Fruit fly (Drosophila melanogaster) whole organism, prepupa: ENCODE measurements around the gene DIP-eta.

ENCODE experiments used
- Blimp-1 ChIP-seq: fragments of 200-800 bp; sonication (Bioruptor generic); optimal IDR thresholded peaks from 3 replicates; lab custom pipeline; 2017; ENCODE audit warnings: missing biosample characterization, missing genetic modification characterization, mild to moderate bottlenecking, moderate library complexity, missing genetic modification reagents
- CG10631 ChIP-seq: fragments of 200-800 bp; sonication (Bioruptor generic); optimal IDR thresholded peaks from 2 replicates; lab custom pipeline; 2016; ENCODE audit warnings: missing biosample characterization, missing genetic modification characterization
- CG10669 ChIP-seq: fragments of 200-800 bp; sonication (Bioruptor generic); optimal IDR thresholded peaks from 3 replicates; lab custom pipeline; 2018; ENCODE audit warnings: missing biosample characterization, mild to moderate bottlenecking, missing genetic modification characterization, moderate library complexity
- CG11902 ChIP-seq: fragments of 200-800 bp; sonication (Bioruptor generic); optimal IDR thresholded peaks from 3 replicates; lab custom pipeline; 2016; ENCODE audit warnings: missing biosample characterization, missing genetic modification characterization
- CG15336 ChIP-seq: fragments of 200-800 bp; sonication (Bioruptor generic); IDR thresholded peaks from 2 replicates; pipeline ENCODE4 v1.3.6; 2022; ENCODE audit warnings: missing biosample characterization, missing genetic modification characterization
- CG1621 ChIP-seq: fragments of 200-800 bp; sonication (Bioruptor generic); optimal IDR thresholded peaks from 3 replicates; lab custom pipeline; 2018; ENCODE audit warnings: missing biosample characterization, mild to moderate bottlenecking, missing genetic modification characterization
- CG16779 ChIP-seq: fragments of 200-800 bp; sonication (Bioruptor generic); optimal IDR thresholded peaks from 3 replicates; lab custom pipeline; 2017; ENCODE audit warnings: missing biosample characterization, mild to moderate bottlenecking, missing genetic modification characterization
- CG31627 ChIP-seq: fragments of 200-800 bp; sonication (Bioruptor generic); optimal IDR thresholded peaks from 3 replicates; lab custom pipeline; 2016; ENCODE audit warnings: missing biosample characterization, missing genetic modification characterization
- CG32006 ChIP-seq: fragments of 200-800 bp; sonication (Bioruptor generic); optimal IDR thresholded peaks from 3 replicates; lab custom pipeline; 2017; ENCODE audit warnings: missing biosample characterization, mild to moderate bottlenecking, missing genetic modification characterization
- CG34406 ChIP-seq: fragments of 200-800 bp; sonication (Bioruptor generic); optimal IDR thresholded peaks from 3 replicates; lab custom pipeline; 2016; ENCODE audit warnings: missing biosample characterization, missing genetic modification characterization
- CG6163 ChIP-seq: fragments of 200-800 bp; sonication (Bioruptor generic); IDR thresholded peaks from 3 replicates; pipeline ENCODE4 v1.3.6; 2022; ENCODE audit warnings: missing biosample characterization, missing genetic modification characterization
- CG6854 ChIP-seq: fragments of 200-800 bp; sonication (Bioruptor generic); optimal IDR thresholded peaks from 2 replicates; lab custom pipeline; 2017; ENCODE audit warnings: missing biosample characterization, mild to moderate bottlenecking, missing genetic modification characterization
- CG7368 ChIP-seq: fragments of 200-800 bp; sonication (Bioruptor generic); optimal IDR thresholded peaks from 3 replicates; lab custom pipeline; 2016; ENCODE audit warnings: missing biosample characterization, missing genetic modification characterization
- CG8319 ChIP-seq: fragments of 200-800 bp; sonication (Bioruptor generic); optimal IDR thresholded peaks from 3 replicates; lab custom pipeline; 2016; ENCODE audit warnings: missing biosample characterization, missing genetic modification characterization
- CG8632 ChIP-seq: fragments of 200-800 bp; sonication (Bioruptor generic); optimal IDR thresholded peaks from 3 replicates; lab custom pipeline; 2016; ENCODE audit warnings: missing biosample characterization, missing genetic modification characterization
- CG9139 ChIP-seq: fragments of 200-800 bp; sonication (Bioruptor generic); optimal IDR thresholded peaks from 3 replicates; lab custom pipeline; 2017; ENCODE audit warnings: missing biosample characterization, mild to moderate bottlenecking, missing genetic modification characterization
- Eip75B ChIP-seq: fragments of 200-800 bp; sonication (Bioruptor generic); optimal IDR thresholded peaks from 3 replicates; lab custom pipeline; 2016; ENCODE audit warnings: missing biosample characterization, missing genetic modification characterization
- Eip78C ChIP-seq: fragments of 200-800 bp; sonication (Bioruptor generic); peaks from one replicate; lab custom pipeline; 2016; ENCODE audit warnings: missing biosample characterization, missing genetic modification characterization
- Eip93F ChIP-seq: fragments of 200-800 bp; sonication (Bioruptor generic); optimal IDR thresholded peaks from 2 replicates; lab custom pipeline; 2016; ENCODE audit warnings: missing biosample characterization, mild to moderate bottlenecking, missing genetic modification characterization
- Ets21C ChIP-seq: fragments of 200-800 bp; sonication (Bioruptor generic); optimal IDR thresholded peaks from 3 replicates; lab custom pipeline; 2016; ENCODE audit warnings: missing biosample characterization, missing genetic modification characterization
- Gug ChIP-seq: fragments of 200-800 bp; sonication (Bioruptor generic); IDR thresholded peaks from 2 replicates; pipeline ENCODE4 v1.3.6; 2022; ENCODE audit warnings: missing biosample characterization, missing genetic modification characterization
- Hr38 ChIP-seq: sonication (Bioruptor generic); optimal IDR thresholded peaks from 2 replicates; lab custom pipeline; 2016; ENCODE audit warnings: missing biosample characterization, missing genetic modification characterization
- Hr39 ChIP-seq: fragments of 200-800 bp; sonication (Bioruptor generic); optimal IDR thresholded peaks from 2 replicates; lab custom pipeline; 2016; ENCODE audit warnings: missing biosample characterization, missing genetic modification characterization
- Hr4 ChIP-seq: fragments of 200-800 bp; sonication (Bioruptor generic); optimal IDR thresholded peaks from 3 replicates; lab custom pipeline; 2016; ENCODE audit warnings: missing biosample characterization, missing genetic modification characterization
- Lpt ChIP-seq: fragments of 200-800 bp; sonication (Bioruptor generic); optimal IDR thresholded peaks from 3 replicates; lab custom pipeline; 2016; ENCODE audit warnings: missing biosample characterization, missing genetic modification characterization
- Met ChIP-seq: fragments of 200-800 bp; sonication (Bioruptor generic); optimal IDR thresholded peaks from 3 replicates; lab custom pipeline; 2016; ENCODE audit warnings: missing biosample characterization, missing genetic modification characterization
- OdsH ChIP-seq: fragments of 200-800 bp; sonication (Bioruptor generic); optimal IDR thresholded peaks from 3 replicates; lab custom pipeline; 2016; ENCODE audit warnings: missing biosample characterization, missing genetic modification characterization
- Smox ChIP-seq: fragments of 200-800 bp; sonication (Bioruptor generic); optimal IDR thresholded peaks from 3 replicates; lab custom pipeline; 2016; ENCODE audit warnings: missing biosample characterization, missing genetic modification characterization
- Sox14 ChIP-seq: fragments of 200-800 bp; sonication (Bioruptor generic); optimal IDR thresholded peaks from 3 replicates; lab custom pipeline; 2016; ENCODE audit warnings: missing biosample characterization, missing genetic modification characterization
- Sox15 ChIP-seq: fragments of 200-800 bp; sonication (Bioruptor generic); optimal IDR thresholded peaks from 3 replicates; lab custom pipeline; 2016; ENCODE audit warnings: missing biosample characterization, missing genetic modification characterization
- acj6 ChIP-seq: fragments of 200-800 bp; sonication (Bioruptor generic); optimal IDR thresholded peaks from 3 replicates; lab custom pipeline; 2016; ENCODE audit warnings: missing biosample characterization, missing genetic modification characterization
- cyc ChIP-seq: fragments of 200-800 bp; sonication (Bioruptor generic); optimal IDR thresholded peaks from 3 replicates; lab custom pipeline; 2016; ENCODE audit warnings: missing biosample characterization, missing genetic modification characterization
- dac ChIP-seq: fragments of 200-800 bp; sonication (Bioruptor generic); optimal IDR thresholded peaks from 2 replicates; lab custom pipeline; 2017; ENCODE audit warnings: missing biosample characterization, mild to moderate bottlenecking, missing genetic modification characterization
- dsx ChIP-seq: fragments of 200-800 bp; optimal IDR thresholded peaks from 3 replicates; lab custom pipeline; 2019; ENCODE audit warnings: missing biosample characterization, mild to moderate bottlenecking, missing genetic modification characterization, moderate library complexity; ENCODE audit not compliant: poor library complexity, severe bottlenecking
- esn ChIP-seq: fragments of 200-800 bp; sonication (Bioruptor generic); optimal IDR thresholded peaks from 2 replicates; lab custom pipeline; 2016; ENCODE audit warnings: missing biosample characterization, mild to moderate bottlenecking, missing genetic modification characterization, moderate library complexity
- fd85E ChIP-seq: fragments of 200-800 bp; sonication (Bioruptor generic); optimal IDR thresholded peaks from 3 replicates; lab custom pipeline; 2016; ENCODE audit warnings: missing biosample characterization, missing genetic modification characterization
- fkh ChIP-seq: fragments of 200-800 bp; sonication (Bioruptor generic); optimal IDR thresholded peaks from 3 replicates; lab custom pipeline; 2017; ENCODE audit warnings: missing biosample characterization, mild to moderate bottlenecking, missing genetic modification characterization, moderate library complexity
- lz ChIP-seq: fragments of 200-800 bp; sonication (Bioruptor generic); optimal IDR thresholded peaks from 3 replicates; lab custom pipeline; 2016; ENCODE audit warnings: missing biosample characterization, missing genetic modification characterization
- pdm3 ChIP-seq: fragments of 200-800 bp; sonication (Bioruptor generic); optimal IDR thresholded peaks from 3 replicates; lab custom pipeline; 2016; ENCODE audit warnings: missing biosample characterization, missing genetic modification characterization
- salr ChIP-seq, 2 experiments: fragments of 200-800 bp; sonication (Bioruptor generic); optimal IDR thresholded peaks; 3 replicates each; lab custom pipeline; 2016 to 2018; ENCODE audit warnings: missing biosample characterization in 2 of 2, missing genetic modification characterization in 2 of 2, mild to moderate bottlenecking in 1 of 2
- spab ChIP-seq: fragments of 200-800 bp; sonication (Bioruptor generic); optimal IDR thresholded peaks from 2 replicates; lab custom pipeline; 2017; ENCODE audit warnings: missing biosample characterization, mild to moderate bottlenecking, missing genetic modification characterization, missing genetic modification reagents
- ss ChIP-seq, 2 experiments: fragments of 200-800 bp; sonication (Bioruptor generic); optimal IDR thresholded peaks; 2 replicates in 1 of 2; 3 replicates in 1 of 2; lab custom pipeline; 2017 to 2018; ENCODE audit warnings: mild to moderate bottlenecking in 2 of 2, missing biosample characterization in 2 of 2, missing genetic modification characterization in 2 of 2, moderate library complexity in 1 of 2
- svp ChIP-seq: fragments of 200-800 bp; sonication (Bioruptor generic); peaks from one replicate; lab custom pipeline; 2016; ENCODE audit warnings: missing biosample characterization, missing genetic modification characterization
- topi ChIP-seq: fragments of 200-800 bp; sonication (Bioruptor generic); optimal IDR thresholded peaks from 3 replicates; lab custom pipeline; 2016; ENCODE audit warnings: missing biosample characterization, missing genetic modification characterization

DIP-eta gene

dm6 chr2L:5593839-5594238 is 23.9 kb downstream of the DIP-eta start:
- TF ChIP-seq dsx (no peak), CG8632 (no peak), CG6854 (GFP tag; lab: Kevin White, UChicago) (no peak), CG8319 (GFP tag; lab: Kevin White, UChicago) (no peak), CG32006 (GFP tag; lab: Kevin White, UChicago) (no peak), Sox14 (GFP tag; lab: Kevin White, UChicago) (no peak), Hr39 (GFP tag; lab: Kevin White, UChicago) (no peak), spab (no peak), topi (no peak), CG31627 (no peak), Hr4 (GFP tag; lab: Kevin White, UChicago) (no peak), esn (GFP tag; lab: Kevin White, UChicago) (no peak)

DNA sequence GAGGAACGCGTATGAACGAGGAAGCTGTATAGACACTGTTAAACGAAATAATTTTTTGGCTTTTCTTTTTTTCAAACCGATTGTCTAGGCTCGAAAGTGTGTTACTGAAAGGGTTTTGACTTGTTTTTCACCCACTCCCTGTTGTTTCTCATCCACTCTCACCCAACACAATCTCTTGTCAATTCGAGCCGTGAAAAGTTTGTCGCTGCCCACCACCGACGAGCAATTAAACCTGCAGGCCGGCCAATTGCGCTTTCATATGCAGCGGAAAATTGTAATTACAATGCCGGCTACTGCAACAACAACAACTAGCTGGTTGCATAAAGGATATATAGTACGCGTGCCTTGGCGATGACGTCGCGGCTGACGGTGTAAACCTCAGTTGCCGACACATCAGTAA is 29.4 kb downstream of the DIP-eta start, which contains the start of gene CG7251:
Gene CG7251 (minus strand): TSS at position 101 of the 400 bp plus-strand sequence.
- TF ChIP-seq topi (no peak), lz (GFP tag; lab: Kevin White, UChicago) (no peak), Hr38 (no peak), CG7368 (GFP tag; lab: Kevin White, UChicago) (no peak), CG10631 (GFP tag; lab: Kevin White, UChicago) (no peak), OdsH (GFP tag; lab: Kevin White, UChicago) (no peak), CG6163 (no peak), fd85E (GFP tag; lab: Kevin White, UChicago) (no peak), CG6854 (GFP tag; lab: Kevin White, UChicago) (no peak), cyc (no peak), Eip78C (GFP tag; lab: Kevin White, UChicago) (no peak), Blimp-1 (GFP tag; lab: Kevin White, UChicago) (no peak), Ets21C (GFP tag; lab: Kevin White, UChicago) (no peak), Gug (GFP tag; lab: Robert Waterston, UW) (no peak), salr (GFP tag; optimal IDR thresholded peaks at IDR 0.05; lab: Kevin White, UChicago) (no peak), svp (GFP tag; lab: Kevin White, UChicago) (no peak)

- TF ChIP-seq Lpt (GFP tag; lab: Kevin White, UChicago) (no peak), CG15336 (GFP tag; lab: Robert Waterston, UW) (no peak), svp (GFP tag; lab: Kevin White, UChicago) (peak; percentile 6)
Measured at dm6 chr2L:5581016-5581415, 36.7 kb downstream of the DIP-eta start, which contains the start of gene CG14011. CG14011 (minus strand) TSS chr2L:5581116.

DNA sequence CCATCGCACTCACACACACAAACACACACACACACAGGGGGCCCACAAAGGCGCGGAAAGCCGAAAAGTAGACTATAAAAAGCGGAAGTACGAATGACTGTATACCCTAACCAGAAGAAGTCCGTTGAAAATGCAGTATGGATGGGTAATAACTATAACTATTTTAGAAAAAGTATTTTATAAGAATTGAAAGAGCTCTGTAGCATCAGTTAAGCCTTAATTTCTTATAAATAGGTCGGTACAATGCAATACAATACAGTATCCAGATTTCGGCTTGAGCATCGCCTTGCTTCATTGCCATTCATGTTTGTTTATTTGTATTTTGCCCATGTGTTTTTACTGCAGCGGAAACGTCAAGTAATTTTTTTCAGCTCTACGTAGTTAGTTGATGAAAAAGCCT is 48.2 kb downstream of the DIP-eta start:
- TF ChIP-seq CG1621 (tag; lab: Kevin White, UChicago): peak; percentile 18
- TF ChIP-seq CG9139 (GFP tag; lab: Kevin White, UChicago): peak; percentile 28
- no peak for TF ChIP-seq fd85E (GFP tag; lab: Kevin White, UChicago)
- TF ChIP-seq Hr38: no peak
- TF ChIP-seq CG7368 (GFP tag; lab: Kevin White, UChicago): peak; percentile 21
- no peak for TF ChIP-seq CG16779 (tag; lab: Kevin White, UChicago)
- peak; percentile 13 for TF ChIP-seq spab
- TF ChIP-seq fkh: no peak
- TF ChIP-seq Eip75B (GFP tag; lab: Kevin White, UChicago): peak; percentile 30
- peak; percentile 56 for TF ChIP-seq CG31627
- peak; percentile 42 for TF ChIP-seq CG10669
- TF ChIP-seq Met (GFP tag; lab: Kevin White, UChicago): peak; percentile 40
- no peak for TF ChIP-seq CG8319 (GFP tag; lab: Kevin White, UChicago)
- TF ChIP-seq CG6163: peak; percentile 55; the same call in 2 of the 3 replicates
- TF ChIP-seq CG11902 (GFP tag; lab: Kevin White, UChicago): peak; percentile 26
- TF ChIP-seq pdm3 (GFP tag; lab: Kevin White, UChicago): peak; percentile 32
- peak; percentile 82 for TF ChIP-seq Eip78C (GFP tag; lab: Kevin White, UChicago)
- TF ChIP-seq CG15336 (GFP tag; lab: Robert Waterston, UW): no peak
- TF ChIP-seq lz (GFP tag; lab: Kevin White, UChicago): peak; percentile 40
- TF ChIP-seq Eip93F (GFP tag; lab: Kevin White, UChicago): no peak
- TF ChIP-seq ss (GFP tag; optimal IDR thresholded peaks at IDR 0.05; lab: Kevin White, UChicago): no peak
- 0 out of 2 replicates have a peak, but pooled peaks have one; percentile 34 for TF ChIP-seq Gug (GFP tag; lab: Robert Waterston, UW)
- peak; percentile 57 for TF ChIP-seq acj6 (GFP tag; lab: Kevin White, UChicago)
- TF ChIP-seq Smox (GFP tag; lab: Kevin White, UChicago): peak; percentile 37
- no peak for TF ChIP-seq dac (GFP tag; lab: Kevin White, UChicago)
- no peak for TF ChIP-seq CG8632
- peak; percentile 57 for TF ChIP-seq CG32006 (GFP tag; lab: Kevin White, UChicago)
- TF ChIP-seq Sox15 (GFP tag; lab: Kevin White, UChicago): no peak
- no peak for TF ChIP-seq esn (GFP tag; lab: Kevin White, UChicago)
- peak; percentile 54 for TF ChIP-seq Hr4 (GFP tag; lab: Kevin White, UChicago)
- TF ChIP-seq Blimp-1 (GFP tag; lab: Kevin White, UChicago): no peak
- TF ChIP-seq CG34406 (GFP tag; lab: Kevin White, UChicago): peak; percentile 12
